Fruit fly (Drosophila melanogaster) whole organism, wandering third instar larva: Measurements from ENCODE around the gene CG9240.

Source experiments
- Dif ChIP-seq: fragments of 200-275, 200-300 bp; sonication (Bioruptor generic); optimal IDR thresholded peaks from 2 replicates; lab custom pipeline; 2018; ENCODE audit warnings: missing biosample characterization, missing genetic modification characterization; ENCODE audit not compliant: partially characterized antibody
- GATAd ChIP-seq: sonication (Bioruptor generic); optimal IDR thresholded peaks from 2 replicates; lab custom pipeline; 2016; ENCODE audit warnings: missing biosample characterization, missing genetic modification characterization
- Hr83 ChIP-seq: fragments of 200-300 bp; sonication (Bioruptor generic); optimal IDR thresholded peaks from 2 replicates; lab custom pipeline; 2016; ENCODE audit warnings: missing biosample characterization, mild to moderate bottlenecking, missing genetic modification characterization, moderate library complexity; ENCODE audit not compliant: poor library complexity, severe bottlenecking
- OdsH ChIP-seq: fragments of 200-800 bp; sonication (Bioruptor generic); optimal IDR thresholded peaks from 2 replicates; lab custom pipeline; 2016; ENCODE audit warnings: missing biosample characterization, mild to moderate bottlenecking, missing genetic modification characterization
- Sp1 ChIP-seq: fragments of 200-800 bp; sonication (Bioruptor generic); optimal IDR thresholded peaks from 3 replicates; lab custom pipeline; 2019; ENCODE audit warnings: missing biosample characterization, mild to moderate bottlenecking, missing genetic modification characterization, moderate library complexity
- Vsx2 ChIP-seq: fragments of 200-300, 225-300 bp; sonication (Bioruptor generic); optimal IDR thresholded peaks from 2 replicates; lab custom pipeline; 2018; ENCODE audit warnings: missing biosample characterization, missing genetic modification characterization; ENCODE audit not compliant: partially characterized antibody
- br ChIP-seq: fragments of 200-800 bp; sonication (Bioruptor generic); optimal IDR thresholded peaks from 2 replicates; lab custom pipeline; 2016; ENCODE audit warnings: missing biosample characterization, missing genetic modification characterization
- fru ChIP-seq: fragments of 200-800 bp; sonication (Bioruptor generic); optimal IDR thresholded peaks from 3 replicates; lab custom pipeline; 2016; ENCODE audit warnings: missing biosample characterization, mild to moderate bottlenecking, missing genetic modification characterization
- jim ChIP-seq: fragments of 175-275, 200-325 bp; sonication (Bioruptor generic); optimal IDR thresholded peaks from 2 replicates; lab custom pipeline; 2016; ENCODE audit warnings: missing biosample characterization, mild to moderate bottlenecking, missing genetic modification characterization
- lola ChIP-seq: fragments of >200 bp; optimal IDR thresholded peaks from 2 replicates; lab custom pipeline; 2017; ENCODE audit warnings: missing biosample characterization, missing genetic modification characterization
- pan ChIP-seq: fragments of >200 bp; optimal IDR thresholded peaks from 2 replicates; lab custom pipeline; 2017
- psq ChIP-seq: fragments of 200-800 bp; sonication (Bioruptor generic); optimal IDR thresholded peaks from 3 replicates; lab custom pipeline; 2017; ENCODE audit warnings: missing biosample characterization, mild to moderate bottlenecking, missing genetic modification characterization, moderate library complexity
- sage ChIP-seq: fragments of 200-800 bp; sonication (Bioruptor generic); optimal IDR thresholded peaks from 2 replicates; lab custom pipeline; 2016; ENCODE audit warnings: missing biosample characterization, mild to moderate bottlenecking, missing genetic modification characterization

- TF ChIP-seq psq (peak; percentile 32), Hr83 (GFP tag; lab: Kevin White, UChicago) (no peak), Dif (no peak), OdsH (GFP tag; lab: Kevin White, UChicago) (no peak), sage (no peak), lola (GFP tag; lab: Kevin White, UChicago) (no peak), Vsx2 (GFP tag; lab: Kevin White, UChicago) (no peak), GATAd (no peak), fru (GFP tag; lab: Kevin White, UChicago) (peak; percentile 71), Sp1 (peak; percentile 69), jim (GFP tag; lab: Kevin White, UChicago) (no peak), pan (lab: Kevin White, UChicago) (no peak), br (peak; percentile 48)
These were observed 32.9 kb upstream of the CG9240 start, which contains the start of the genes CG12379 and MagR for dm6 chrX:15733995-15734394.
